Worm (Caenorhabditis elegans) whole organism, L4/young adult: Measurements from ENCODE around the gene srh-1.

Source experiments
- W03F9.2 ChIP-seq: fragments of 150-350 bp; optimal IDR thresholded peaks from 2 replicates; lab custom pipeline; 2014; ENCODE audit warnings: missing biosample characterization, missing genetic modification characterization
- him-1 ChIP-seq: sonication (generic microtip); optimal IDR thresholded peaks from 2 replicates; lab custom pipeline; 2016; ENCODE audit warnings: missing genotype, missing genetic modification reagents, missing genetic modification characterization, missing compliant biosample characterization

DNA sequence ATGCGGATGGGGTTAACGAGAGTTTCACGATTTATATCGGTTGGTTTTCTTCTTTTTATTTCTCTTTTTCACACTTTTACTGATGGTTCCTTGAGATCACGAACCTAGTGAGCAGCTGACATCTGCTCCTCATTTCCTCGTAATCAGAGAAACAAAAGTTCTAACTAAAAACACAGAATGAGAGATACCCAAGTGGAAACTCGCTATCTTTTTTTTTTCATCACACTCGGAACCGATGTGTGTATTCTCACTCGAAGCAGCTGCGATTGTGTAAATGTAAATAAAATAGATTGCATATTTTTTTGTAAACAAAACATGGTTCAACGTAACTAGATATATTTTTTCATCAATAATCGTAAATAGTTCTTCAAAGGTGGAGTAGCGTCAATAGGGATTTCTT lies 20.7 kb downstream of the srh-1 start:
- TF ChIP-seq W03F9.2 (tag; lab: Kevin White, UChicago) (no peak), him-1 (no peak)
